Fruit fly (Drosophila melanogaster): Measurements from ENCODE around the gene nullo.

Gene nullo

DNA sequence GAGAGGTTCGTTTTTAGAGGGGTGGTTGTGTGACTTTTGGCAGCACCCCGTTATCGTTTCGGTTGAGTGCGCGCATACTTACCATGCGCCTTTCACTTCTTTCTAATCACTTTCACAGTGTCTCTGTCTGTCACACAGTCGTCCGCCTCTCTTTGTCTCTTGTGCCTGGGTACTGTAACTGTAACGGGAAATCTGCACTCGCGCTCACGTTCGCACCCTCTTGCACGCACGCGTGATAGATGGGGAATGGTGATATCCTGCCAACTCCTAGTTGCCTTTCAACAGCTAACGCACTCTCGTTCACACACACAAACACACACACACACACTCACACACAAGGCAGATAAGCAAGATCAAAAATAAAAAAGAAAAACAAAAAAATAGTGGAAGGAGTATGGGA lies 33.1 kb downstream of the nullo start (continued):
- TF ChIP-seq fu2 (GFP tag; optimal IDR thresholded peaks at IDR 0.05) (no peak), CG42726 (GFP tag; IDR thresholded peaks at IDR 0.05; ENCODE audit: partially characterized antibody) (0 out of 2 replicates have a peak, but pooled peaks have one; percentile 12), Fer3 (tag; optimal IDR thresholded peaks at IDR 0.05) (no peak), HmgD (GFP tag; optimal IDR thresholded peaks at IDR 0.05) (no peak), CG2199 (GFP tag; IDR thresholded peaks at IDR 0.05) (peak; percentile 56; the same call in 1 of the 3 replicates), eyg (GFP tag; optimal IDR thresholded peaks at IDR 0.05) (no peak), tll (GFP tag; optimal IDR thresholded peaks at IDR 0.05) (peak in 1 of 2 experiments; percentile 15), pros (GFP tag; optimal IDR thresholded peaks at IDR 0.05) (peak; percentile 92), ham (GFP tag; IDR thresholded peaks at IDR 0.05) (no peak), Sin3A (optimal IDR thresholded peaks at IDR 0.05) (no peak), CG12299 (tag; optimal IDR thresholded peaks at IDR 0.05) (no peak), Max (GFP tag; optimal IDR thresholded peaks at IDR 0.05) (no peak), Eip74EF (GFP tag; optimal IDR thresholded peaks at IDR 0.05) (no peak), Sox100B (GFP tag; optimal IDR thresholded peaks at IDR 0.05) (no peak), Blimp-1 (GFP tag; optimal IDR thresholded peaks at IDR 0.05) (peak; percentile 7), cg (GFP tag; optimal IDR thresholded peaks at IDR 0.05) (peak; percentile 38), sens (GFP tag) (peak; percentile 82)

DNA sequence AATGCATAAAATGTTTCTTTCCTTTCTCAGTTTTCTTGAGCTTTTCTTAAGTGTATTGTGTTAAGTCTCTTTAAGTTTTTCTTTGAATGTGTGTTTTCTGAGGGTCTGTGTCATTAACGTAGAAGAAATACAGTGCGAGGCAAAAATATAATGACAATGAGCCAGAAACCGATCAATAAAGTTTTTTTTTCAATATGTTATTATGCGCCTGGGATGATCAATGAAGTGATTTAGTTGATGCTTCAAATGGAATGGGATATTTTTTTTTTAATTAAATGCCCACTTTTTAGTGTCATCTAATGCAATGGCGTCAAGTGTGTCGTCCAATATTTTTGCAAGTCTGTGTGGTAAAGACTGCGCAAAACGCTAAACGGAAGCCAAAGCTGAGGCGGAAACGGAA lies 37.3 kb downstream of the nullo start:
- no peak for TF ChIP-seq slbo (GFP tag; IDR thresholded peaks at IDR 0.05)
- TF ChIP-seq CG13624 (GFP tag; optimal IDR thresholded peaks at IDR 0.05) = peak; percentile 10
- TF ChIP-seq tin (GFP tag; optimal IDR thresholded peaks at IDR 0.05) = peak; percentile 13
- peak; percentile 57 for TF ChIP-seq CG11696 (GFP tag; IDR thresholded peaks at IDR 0.05)
- TF ChIP-seq CG10147 (GFP tag; optimal IDR thresholded peaks at IDR 0.05) = no peak
- no peak for TF ChIP-seq hkb (optimal IDR thresholded peaks at IDR 0.05)
- TF ChIP-seq hkb (GFP tag; IDR thresholded peaks at IDR 0.05) = peak; percentile 29; the same call in 1 of the 2 replicates
- TF ChIP-seq Lhr (GFP tag; optimal IDR thresholded peaks at IDR 0.05) = no peak
- peak; percentile 3 for TF ChIP-seq CG2120 (GFP tag; optimal IDR thresholded peaks at IDR 0.05)
- peak; percentile 48 for TF ChIP-seq lilli (GFP tag; optimal IDR thresholded peaks at IDR 0.05)
- TF ChIP-seq CG11398 (GFP tag; optimal IDR thresholded peaks at IDR 0.05) = no peak
- TF ChIP-seq chif (GFP tag; optimal IDR thresholded peaks at IDR 0.05) = peak; percentile 12 to 16
- no peak for TF ChIP-seq CG8359 (GFP tag; optimal IDR thresholded peaks at IDR 0.05; ENCODE audit: borderline replicate concordance)
- TF ChIP-seq CG7271 (tag; optimal IDR thresholded peaks at IDR 0.05) = peak; percentile 27
- peak; percentile 19 for TF ChIP-seq CG17385 (GFP tag; optimal IDR thresholded peaks at IDR 0.05)
- peak; percentile 35; the same call in 1 of the 3 replicates for TF ChIP-seq dysf (GFP tag; IDR thresholded peaks at IDR 0.05)
- peak; percentile 5 for TF ChIP-seq CG12391 (tag; optimal IDR thresholded peaks at IDR 0.05)
- no peak for TF ChIP-seq CG3163 (GFP tag; optimal IDR thresholded peaks at IDR 0.05)
- TF ChIP-seq gem (tag; optimal IDR thresholded peaks at IDR 0.05) = peak; percentile 43
- TF ChIP-seq Gug (GFP tag; IDR thresholded peaks at IDR 0.05) = peak; percentile 21; the same call in 1 of the 4 replicates
- TF ChIP-seq ham (GFP tag; IDR thresholded peaks at IDR 0.05) = no peak
- peak; percentile 54; the same call in 1 of the 3 replicates for TF ChIP-seq CG11695 (GFP tag; IDR thresholded peaks at IDR 0.05)
- no peak; the same call in 1 of the 2 replicates for TF ChIP-seq CG32532 (GFP tag; IDR thresholded peaks at IDR 0.05)
- TF ChIP-seq Hsf (GFP tag; optimal IDR thresholded peaks at IDR 0.05) = peak; percentile 24
- TF ChIP-seq CG16863 (GFP tag; optimal IDR thresholded peaks at IDR 0.05) = no peak
- TF ChIP-seq sob (GFP tag; IDR thresholded peaks at IDR 0.05) = 0 out of 2 replicates have a peak, but pooled peaks have one; percentile 17
- peak; percentile 2 for TF ChIP-seq her (GFP tag; optimal IDR thresholded peaks at IDR 0.05)
- peak in 1 of 2 experiments; percentile 64 for TF ChIP-seq eve (GFP tag; optimal IDR thresholded peaks at IDR 0.05)
- 0 out of 2 replicates have a peak, but pooled peaks have one; percentile 19 for TF ChIP-seq CG7372 (GFP tag; IDR thresholded peaks at IDR 0.05)
- TF ChIP-seq PHDP (tag; optimal IDR thresholded peaks at IDR 0.05) = peak; percentile 16
- 0 out of 3 replicates have a peak, but pooled peaks have one; percentile 34 for TF ChIP-seq Dbx (GFP tag; IDR thresholded peaks at IDR 0.05)
- TF ChIP-seq CG10543 (GFP tag; optimal IDR thresholded peaks at IDR 0.05) = no peak
- peak; percentile 43; the same call in 1 of the 2 replicates for TF ChIP-seq CG6689 (GFP tag; IDR thresholded peaks at IDR 0.05)
- TF ChIP-seq unpg (GFP tag; optimal IDR thresholded peaks at IDR 0.05) = peak; percentile 22
